Worm (Caenorhabditis elegans) whole organism, L3 larva: ENCODE results near the gene K07B1.4.
A peak's percentile ranks its signal among the peaks of the same experiment; 100 is the strongest.

Source experiments
- R02D3.7 ChIP-seq: fragments of 150-350 bp; optimal IDR thresholded peaks from 2 replicates; lab custom pipeline; 2014; ENCODE audit warnings: missing biosample characterization, missing genetic modification characterization
- aly-2 ChIP-seq: fragments of 150-350 bp; optimal IDR thresholded peaks from 2 replicates; lab custom pipeline; 2014; ENCODE audit warnings: missing biosample characterization, missing genetic modification characterization
- ama-1 ChIP-seq: fragments of 150-350 bp; optimal IDR thresholded peaks from 2 replicates; lab custom pipeline; 2018
- ceh-28 ChIP-seq: fragments of 150-350 bp; optimal IDR thresholded peaks from 2 replicates; lab custom pipeline; 2014; ENCODE audit warnings: missing biosample characterization, missing genetic modification reagents, missing genetic modification characterization
- ceh-9 ChIP-seq: sonication (generic microtip); optimal IDR thresholded peaks from 2 replicates; lab custom pipeline; 2018; ENCODE audit warnings: missing biosample characterization, missing genetic modification characterization
- egl-27 ChIP-seq: sonication (generic microtip); optimal IDR thresholded peaks from 4 replicates; lab custom pipeline; 2017; ENCODE audit warnings: missing biosample characterization, missing genetic modification reagents, missing genetic modification characterization
- egl-5 ChIP-seq: fragments of 150-350 bp; optimal IDR thresholded peaks from 2 replicates; lab custom pipeline; 2017; ENCODE audit warnings: missing biosample characterization, missing genetic modification reagents, missing genetic modification characterization, inconsistent platforms
- elt-3 ChIP-seq, 3 experiments: fragments of 150-350 bp in 1 of 3; sonication (generic microtip) in 2 of 3; optimal IDR thresholded peaks; 2 replicates in 2 of 3; 4 replicates in 1 of 3; lab custom pipeline; 2014 to 2017; ENCODE audit warnings: missing biosample characterization in 3 of 3, missing genetic modification characterization in 3 of 3
- eor-1 ChIP-seq, 2 experiments: fragments of 150-350 bp; optimal IDR thresholded peaks; 2 replicates each; lab custom pipeline; 2014 to 2018; ENCODE audit warnings: missing biosample characterization in 2 of 2, missing genetic modification characterization in 2 of 2
- fkh-10 ChIP-seq: sonication (generic microtip); optimal IDR thresholded peaks from 2 replicates; lab custom pipeline; 2017; ENCODE audit warnings: missing biosample characterization, missing genetic modification reagents, missing genetic modification characterization
- fkh-2 ChIP-seq: fragments of 150-350 bp; optimal IDR thresholded peaks from 2 replicates; lab custom pipeline; 2014; ENCODE audit warnings: missing biosample characterization, missing genetic modification reagents, missing genetic modification characterization
- fos-1 ChIP-seq: fragments of 150-350 bp; optimal IDR thresholded peaks from 2 replicates; lab custom pipeline; 2014; ENCODE audit warnings: missing biosample characterization, missing genetic modification characterization
- hmg-11 ChIP-seq: sonication (generic microtip); optimal IDR thresholded peaks from 2 replicates; lab custom pipeline; 2016; ENCODE audit warnings: missing genetic modification characterization, missing compliant biosample characterization
- jun-1 ChIP-seq: fragments of 150-350 bp; optimal IDR thresholded peaks from 2 replicates; lab custom pipeline; 2014; ENCODE audit warnings: missing biosample characterization, missing genetic modification reagents, missing genetic modification characterization
- lsy-12 ChIP-seq: sonication (generic microtip); optimal IDR thresholded peaks from 2 replicates; lab custom pipeline; 2016; ENCODE audit warnings: mild to moderate bottlenecking, missing genetic modification characterization, missing compliant biosample characterization
- mdl-1 ChIP-seq: fragments of 150-350 bp; optimal IDR thresholded peaks from 2 replicates; lab custom pipeline; 2014; ENCODE audit warnings: missing biosample characterization, missing genetic modification characterization
- mml-1 ChIP-seq: fragments of 150-350 bp; sonication (generic microtip); optimal IDR thresholded peaks from 3 replicates; lab custom pipeline; 2014; ENCODE audit warnings: missing biosample characterization, missing genetic modification characterization
- nfya-1 ChIP-seq: sonication (generic microtip); optimal IDR thresholded peaks from 2 replicates; lab custom pipeline; 2017; ENCODE audit warnings: missing genetic modification characterization, mild to moderate bottlenecking, missing compliant biosample characterization, antibody characterized with exemption, moderate library complexity; ENCODE audit not compliant: insufficient read depth
- nhr-12 ChIP-seq: fragments of 150-350 bp; optimal IDR thresholded peaks from 2 replicates; lab custom pipeline; 2014; ENCODE audit warnings: missing biosample characterization, missing genetic modification characterization
- nhr-23 ChIP-seq: fragments of 150-350 bp; optimal IDR thresholded peaks from 2 replicates; lab custom pipeline; 2014; ENCODE audit warnings: missing biosample characterization, missing genetic modification reagents, missing genetic modification characterization
- nhr-237 ChIP-seq: fragments of 150-350 bp; optimal IDR thresholded peaks from 2 replicates; lab custom pipeline; 2014; ENCODE audit warnings: missing biosample characterization, missing genetic modification characterization
- nhr-25 ChIP-seq: sonication (generic microtip); optimal IDR thresholded peaks from 2 replicates; lab custom pipeline; 2017; ENCODE audit warnings: missing biosample characterization, missing genetic modification characterization
- nhr-28 ChIP-seq: fragments of 150-350 bp; optimal IDR thresholded peaks from 2 replicates; lab custom pipeline; 2014; ENCODE audit warnings: missing biosample characterization, missing genetic modification characterization
- nhr-67 ChIP-seq: fragments of 150-350 bp; optimal IDR thresholded peaks from 2 replicates; lab custom pipeline; 2014; ENCODE audit warnings: missing biosample characterization, missing genetic modification characterization
- nhr-77 ChIP-seq: fragments of 150-350 bp; optimal IDR thresholded peaks from 2 replicates; lab custom pipeline; 2014; ENCODE audit warnings: missing biosample characterization, missing genetic modification characterization
- pha-4 ChIP-seq: fragments of 150-350 bp; optimal IDR thresholded peaks from 2 replicates; lab custom pipeline; 2014; ENCODE audit warnings: missing biosample characterization, missing genetic modification reagents, missing genetic modification characterization
- skn-1 ChIP-seq: fragments of 150-350 bp; optimal IDR thresholded peaks from 2 replicates; lab custom pipeline; 2014; ENCODE audit warnings: missing biosample characterization, missing genetic modification characterization
- snpc-4 ChIP-seq: fragments of 150-350 bp; optimal IDR thresholded peaks from 2 replicates; lab custom pipeline; 2014; ENCODE audit warnings: missing biosample characterization, missing genetic modification characterization
- tbx-2 ChIP-seq: sonication (generic microtip); optimal IDR thresholded peaks from 2 replicates; lab custom pipeline; 2016; ENCODE audit warnings: mild to moderate bottlenecking, missing genetic modification characterization, missing compliant biosample characterization
- unc-39 ChIP-seq: sonication (generic microtip); optimal IDR thresholded peaks from 4 replicates; lab custom pipeline; 2017; ENCODE audit warnings: missing biosample characterization, missing genetic modification characterization
- unc-62 ChIP-seq: fragments of 150-350 bp; sonication (generic microtip); optimal IDR thresholded peaks from 4 replicates; lab custom pipeline; 2014; ENCODE audit warnings: missing biosample characterization, missing genetic modification reagents, missing genetic modification characterization

K07B1.4 gene

ce11 chrV:9293359-9293758, 35.4 kb upstream of the K07B1.4 start:
- TF ChIP-seq nhr-25 = no peak
- no peak for TF ChIP-seq mdl-1 (tag; lab: Kevin White, UChicago)
- TF ChIP-seq nfya-1 (tag; lab: Kevin White, UChicago) = peak; percentile 11
- no peak for TF ChIP-seq fos-1 (tag; lab: Kevin White, UChicago)
- TF ChIP-seq tbx-2 (tag; lab: Kevin White, UChicago) = peak; percentile 16
- TF ChIP-seq fkh-2 = no peak
- TF ChIP-seq jun-1 (tag; lab: Kevin White, UChicago) = no peak
- TF ChIP-seq R02D3.7 (tag; lab: Kevin White, UChicago) = no peak
- TF ChIP-seq nhr-237 = no peak
- TF ChIP-seq unc-62 (GFP tag; lab: Kevin White, UChicago) = no peak

DNA sequence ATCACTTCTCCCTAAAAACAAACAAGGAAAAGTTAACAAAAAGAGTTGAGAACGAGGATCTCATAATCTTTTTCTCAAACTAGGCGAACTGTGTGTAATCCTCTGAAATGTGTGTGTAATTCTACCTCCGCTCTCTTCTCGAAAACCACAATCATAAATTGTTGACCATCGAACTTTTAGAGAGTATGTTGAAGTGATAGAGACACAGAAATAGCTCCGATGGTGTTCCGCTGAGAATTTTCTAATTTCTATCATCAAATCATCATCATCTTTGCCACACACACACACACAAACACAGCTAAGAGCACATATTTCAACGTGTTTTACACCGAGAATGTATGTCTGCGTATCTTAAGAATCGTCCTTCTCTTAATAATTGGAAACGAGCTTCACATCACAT, 33.2 kb upstream of the K07B1.4 start:
- TF ChIP-seq nfya-1 (tag; lab: Kevin White, UChicago) = no peak
- no peak for TF ChIP-seq fkh-2
- no peak for TF ChIP-seq egl-27 (tag; lab: Kevin White, UChicago)
- peak; percentile 17 for TF ChIP-seq pha-4 (tag; lab: Kevin White, UChicago)
- TF ChIP-seq hmg-11 (tag; lab: Kevin White, UChicago) = no peak
- TF ChIP-seq, all 47 proteins: peak for 1

DNA sequence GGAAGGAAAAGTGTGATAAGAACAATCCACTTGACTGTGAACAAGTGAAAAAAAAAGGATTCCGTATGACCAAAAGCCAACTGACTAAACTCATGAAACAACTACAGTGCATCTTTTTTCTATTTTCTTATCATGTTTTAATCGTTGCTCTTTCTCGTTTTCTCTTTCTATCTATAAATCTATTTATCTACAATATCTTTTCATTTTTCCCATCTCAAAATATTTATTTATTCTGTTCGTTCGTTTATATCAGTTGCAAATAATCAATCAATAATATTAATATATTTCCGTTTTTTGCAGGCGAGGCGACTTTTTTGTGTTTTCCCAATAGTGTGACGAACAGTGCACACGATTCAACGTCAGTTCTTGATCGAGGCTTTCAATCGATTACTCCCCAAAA, 31.4 kb upstream of the K07B1.4 start, which contains the start of gene F44A2.5:
TSS of gene F44A2.5 (plus strand) at position 301 of the 400 bp plus-strand sequence.
- TF ChIP-seq pha-4 (tag; lab: Kevin White, UChicago) (peak; percentile 23), ceh-28 (tag; lab: Kevin White, UChicago) (no peak)

- TF ChIP-seq nhr-67 (tag; lab: Kevin White, UChicago) (no peak), nhr-23 (tag; lab: Kevin White, UChicago) (no peak), nfya-1 (tag; lab: Kevin White, UChicago) (no peak), elt-3 (tag; optimal IDR thresholded peaks at IDR 0.05; lab: Kevin White, UChicago) (no peak), mdl-1 (tag; lab: Kevin White, UChicago) (no peak), nhr-12 (tag; lab: Kevin White, UChicago) (no peak), skn-1 (tag; lab: Kevin White, UChicago) (no peak), ama-1 (no peak), pha-4 (tag; lab: Kevin White, UChicago) (no peak), nhr-237 (no peak)
Observed at ce11 chrV:9303026-9303425, 25.7 kb upstream of the K07B1.4 start, which contains the start of gene nhr-39. Gene nhr-39 (plus strand): TSS chrV:9303326.

DNA sequence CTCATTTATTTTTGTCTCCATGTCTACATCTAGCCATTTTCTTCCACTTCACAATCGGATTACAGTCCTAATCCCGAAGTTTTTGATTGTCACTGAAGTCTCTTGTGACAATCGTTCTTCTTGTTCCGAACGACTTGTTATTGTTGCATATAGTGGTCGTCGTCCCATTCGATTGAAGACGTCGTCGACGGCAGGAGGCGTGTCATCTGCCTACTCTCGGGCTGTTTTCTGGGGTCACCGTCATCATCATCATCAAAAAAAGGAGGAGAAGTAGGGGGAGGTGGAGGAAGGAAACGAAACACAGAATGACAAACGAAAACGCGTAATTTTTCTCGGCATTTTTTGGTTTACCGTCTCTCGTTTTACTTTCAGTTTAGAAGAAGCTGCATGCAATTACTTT, 23.7 kb upstream of the K07B1.4 start, which contains the start of gene F44A2.3:
TSS of gene F44A2.3 (plus strand) at position 301 of the 400 bp plus-strand sequence.
- TF ChIP-seq nhr-28 (tag; lab: Kevin White, UChicago) (no peak), fos-1 (tag; lab: Kevin White, UChicago) (no peak), pha-4 (tag; lab: Kevin White, UChicago) (no peak), nhr-23 (tag; lab: Kevin White, UChicago) (no peak), aly-2 (tag; lab: Kevin White, UChicago) (no peak), fkh-10 (no peak), eor-1 (tag; optimal IDR thresholded peaks at IDR 0.05; lab: Kevin White, UChicago) (no peak), egl-27 (tag; lab: Kevin White, UChicago) (no peak), egl-5 (tag; lab: Kevin White, UChicago) (no peak), elt-3 (tag; optimal IDR thresholded peaks at IDR 0.05; lab: Kevin White, UChicago) (no peak), nfya-1 (tag; lab: Kevin White, UChicago) (no peak), tbx-2 (tag; lab: Kevin White, UChicago) (no peak), ceh-9 (tag; lab: Kevin White, UChicago) (no peak), fkh-2 (no peak), hmg-11 (tag; lab: Kevin White, UChicago) (no peak), nhr-67 (tag; lab: Kevin White, UChicago) (no peak), lsy-12 (tag; lab: Kevin White, UChicago) (no peak), nhr-237 (no peak), snpc-4 (no peak)

- TF ChIP-seq hmg-11 (tag; lab: Kevin White, UChicago) (no peak), fkh-10 (peak; percentile 79)
Observed at ce11 chrV:9312377-9312776, 16.4 kb upstream of the K07B1.4 start.

DNA sequence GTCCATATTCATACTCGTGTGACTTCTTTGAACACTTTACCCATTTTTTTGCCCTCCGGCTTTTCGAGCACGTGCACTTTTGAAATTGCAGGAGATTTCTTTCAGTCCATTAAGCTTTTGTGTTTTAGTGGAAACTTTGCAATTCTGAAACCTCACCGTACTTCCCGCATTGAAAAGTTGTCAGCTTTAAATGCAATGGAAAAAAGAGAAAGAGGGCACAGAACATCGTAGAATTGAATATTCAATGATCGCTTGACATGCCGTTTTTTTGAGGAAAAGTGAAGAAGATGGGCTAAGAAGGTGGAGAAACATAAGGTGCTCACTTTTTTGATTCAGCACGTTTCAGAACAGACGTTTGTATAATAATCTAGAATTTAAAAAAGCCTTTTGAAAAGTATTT, 14.4 kb upstream of the K07B1.4 start:
- TF ChIP-seq egl-27 (tag; lab: Kevin White, UChicago) (no peak), unc-39 (tag; lab: Kevin White, UChicago) (no peak), pha-4 (tag; lab: Kevin White, UChicago) (no peak), mml-1 (tag; lab: Kevin White, UChicago) (no peak), R02D3.7 (tag; lab: Kevin White, UChicago) (no peak), nhr-25 (no peak), nhr-77 (tag; lab: Kevin White, UChicago) (no peak)
- TF ChIP-seq, all 47 proteins: peak for 0
